Worm (Caenorhabditis elegans) whole organism, early embryonic: ENCODE measurements around the gene lec-11.

Experiments used
- B0310.2 ChIP-seq: sonication (generic microtip); optimal IDR thresholded peaks from 2 replicates; lab custom pipeline; 2016; ENCODE audit warnings: mild to moderate bottlenecking, missing genetic modification characterization, missing compliant biosample characterization
- F13C5.2 ChIP-seq: sonication (generic microtip); optimal IDR thresholded peaks from 2 replicates; lab custom pipeline; 2017; ENCODE audit warnings: mild to moderate bottlenecking, missing genetic modification characterization, inconsistent platforms, missing compliant biosample characterization
- aly-1 ChIP-seq: sonication (generic microtip); optimal IDR thresholded peaks from 2 replicates; lab custom pipeline; 2016; ENCODE audit warnings: missing genetic modification characterization, missing compliant biosample characterization
- ama-1 ChIP-seq: fragments of 150-350 bp; optimal IDR thresholded peaks from 2 replicates; lab custom pipeline; 2014
- ceh-13 ChIP-seq: fragments of 200-800 bp; sonication (Bioruptor generic); optimal IDR thresholded peaks from 2 replicates; lab custom pipeline; 2018; ENCODE audit warnings: mild to moderate bottlenecking, missing genetic modification characterization, missing compliant biosample characterization
- ceh-36 ChIP-seq: sonication (generic microtip); optimal IDR thresholded peaks from 2 replicates; lab custom pipeline; 2016; ENCODE audit warnings: missing genetic modification characterization, inconsistent platforms, missing compliant biosample characterization
- hmbx-1 ChIP-seq: sonication (generic microtip); optimal IDR thresholded peaks from 2 replicates; lab custom pipeline; 2016; ENCODE audit warnings: mild to moderate bottlenecking, missing genetic modification characterization, missing compliant biosample characterization
- hmg-4 ChIP-seq: fragments of 200-800 bp; sonication (Bioruptor generic); optimal IDR thresholded peaks from 2 replicates; lab custom pipeline; 2018; ENCODE audit warnings: mild to moderate bottlenecking, missing genetic modification characterization, missing compliant biosample characterization
- hnd-1 ChIP-seq: sonication (generic microtip); optimal IDR thresholded peaks from 2 replicates; lab custom pipeline; 2016; ENCODE audit warnings: missing genetic modification characterization, missing compliant biosample characterization
- pes-1 ChIP-seq: fragments of 200-800 bp; sonication (Bioruptor generic); IDR thresholded peaks from 2 replicates; pipeline ENCODE4 v1.3.6; 2022; ENCODE audit warnings: missing genetic modification reagents, missing genetic modification characterization, missing compliant biosample characterization
- scrt-1 ChIP-seq: fragments of 200-800 bp; sonication (Bioruptor generic); IDR thresholded peaks from 2 replicates; pipeline ENCODE4 v1.3.6; 2022; ENCODE audit warnings: missing genetic modification characterization, missing compliant biosample characterization
- sea-1 ChIP-seq: fragments of 200-800 bp; sonication (Bioruptor generic); conservative IDR thresholded peaks from 2 replicates; pipeline ENCODE4 v1.3.6; 2022; ENCODE audit warnings: missing genetic modification characterization, missing compliant biosample characterization
- tbx-37 ChIP-seq: fragments of 200-800 bp; sonication (Bioruptor generic); conservative IDR thresholded peaks from 2 replicates; pipeline ENCODE4 v1.3.6; 2022; ENCODE audit warnings: missing genetic modification reagents, missing genetic modification characterization, missing compliant biosample characterization
- tra-4 ChIP-seq: sonication (generic microtip); optimal IDR thresholded peaks from 2 replicates; lab custom pipeline; 2017; ENCODE audit warnings: missing genetic modification characterization, missing compliant biosample characterization

ce11 chrIV:6574343-6574742 lies 15.6 kb downstream of the lec-11 start:
- TF ChIP-seq F13C5.2, result no peak
- no peak for TF ChIP-seq hmg-4 (GFP tag; lab: Kevin White, UChicago)
- no peak for TF ChIP-seq ama-1 (lab: Kevin White, UChicago)
- no peak for TF ChIP-seq B0310.2 (tag; lab: Kevin White, UChicago)
- TF ChIP-seq ceh-36 (tag; lab: Kevin White, UChicago), result no peak
- TF ChIP-seq tra-4 (tag; lab: Kevin White, UChicago), result no peak
- no peak for TF ChIP-seq hnd-1
- no peak for TF ChIP-seq aly-1
- no peak for TF ChIP-seq sea-1 (GFP tag; lab: Robert Waterston, UW)
- no peak for TF ChIP-seq pes-1 (GFP tag; lab: Robert Waterston, UW)
- no peak for TF ChIP-seq ceh-13 (GFP tag; lab: Kevin White, UChicago)
- no peak for TF ChIP-seq hmbx-1 (tag; lab: Kevin White, UChicago)
- TF ChIP-seq tbx-37 (GFP tag; lab: Robert Waterston, UW), result no peak
- TF ChIP-seq scrt-1 (GFP tag; lab: Robert Waterston, UW), result no peak
